Fruit fly (Drosophila melanogaster) whole organism, embryonic: ENCODE measurements around the gene CG42538.

Experiments
- Abd-B ChIP-seq: fragments of 200-800 bp; sonication (Bioruptor generic); optimal IDR thresholded peaks from 2 replicates; lab custom pipeline; 2018; ENCODE audit warnings: missing biosample characterization, mild to moderate bottlenecking, missing genetic modification characterization, moderate library complexity
- Aef1 ChIP-seq: fragments of 200-800 bp; sonication (Bioruptor generic); IDR thresholded peaks from 3 replicates; pipeline ENCODE4 v1.3.6; 2022; ENCODE audit warnings: missing biosample characterization, missing genetic modification characterization
- Antp ChIP-seq: fragments of 200-800 bp; sonication (Bioruptor generic); optimal IDR thresholded peaks from 3 replicates; lab custom pipeline; 2016; ENCODE audit warnings: missing biosample characterization, missing genetic modification characterization
- CG10209 ChIP-seq: fragments of 200-800 bp; sonication (Bioruptor generic); optimal IDR thresholded peaks from 3 replicates; lab custom pipeline; 2017; ENCODE audit warnings: missing biosample characterization, mild to moderate bottlenecking, missing genetic modification characterization, missing genetic modification reagents
- CG10979 ChIP-seq: fragments of 200-800 bp; sonication (Bioruptor generic); optimal IDR thresholded peaks from 2 replicates; lab custom pipeline; 2018; ENCODE audit warnings: missing biosample characterization, mild to moderate bottlenecking, missing genetic modification characterization, moderate library complexity
- CG12104 ChIP-seq: fragments of 200-800 bp; sonication (Bioruptor generic); optimal IDR thresholded peaks from 3 replicates; lab custom pipeline; 2016; ENCODE audit warnings: missing biosample characterization, missing genetic modification characterization
- CG12769 ChIP-seq: fragments of 200-800 bp; sonication (Bioruptor generic); optimal IDR thresholded peaks from 2 replicates; lab custom pipeline; 2019; ENCODE audit warnings: missing biosample characterization, mild to moderate bottlenecking, missing genetic modification characterization, moderate library complexity
- CG13123 ChIP-seq: fragments of 200-800 bp; sonication (Bioruptor generic); optimal IDR thresholded peaks from 2 replicates; lab custom pipeline; 2016; ENCODE audit warnings: missing biosample characterization, missing genetic modification characterization
- CG13624 ChIP-seq: fragments of 200-800 bp; sonication (Bioruptor generic); optimal IDR thresholded peaks from 2 replicates; lab custom pipeline; 2016; ENCODE audit warnings: missing biosample characterization, missing genetic modification characterization
- CG1603 ChIP-seq: fragments of 200-800 bp; sonication (Bioruptor generic); optimal IDR thresholded peaks from 2 replicates; lab custom pipeline; 2019; ENCODE audit warnings: missing biosample characterization, mild to moderate bottlenecking, missing genetic modification characterization, moderate library complexity
- CG1647 ChIP-seq: fragments of 200-800 bp; sonication (Bioruptor generic); optimal IDR thresholded peaks from 3 replicates; lab custom pipeline; 2016; ENCODE audit warnings: missing biosample characterization, missing genetic modification characterization
- CG16779 ChIP-seq: fragments of 200-800 bp; sonication (Bioruptor generic); IDR thresholded peaks from 2 replicates; pipeline ENCODE4 v1.3.6; 2022; ENCODE audit warnings: missing biosample characterization, missing genetic modification characterization
- CG17612 ChIP-seq: fragments of 200-800 bp; sonication (Bioruptor generic); IDR thresholded peaks from 2 replicates; pipeline ENCODE4 v1.3.6; 2022; ENCODE audit warnings: missing biosample characterization, missing genetic modification characterization
- CG31441 ChIP-seq: fragments of 200-800 bp; sonication (Bioruptor generic); IDR thresholded peaks from 2 replicates; pipeline ENCODE4 v1.3.6; 2022; ENCODE audit warnings: missing biosample characterization, missing genetic modification characterization
- CG32532 ChIP-seq: fragments of 200-800 bp; sonication (Bioruptor generic); IDR thresholded peaks from 2 replicates; pipeline ENCODE4 v1.3.6; 2022; ENCODE audit warnings: missing biosample characterization, missing genetic modification characterization
- CG34422 ChIP-seq: fragments of 200-800 bp; sonication (Bioruptor generic); IDR thresholded peaks from 3 replicates; pipeline ENCODE4 v1.3.6; 2022; ENCODE audit warnings: missing biosample characterization, missing genetic modification characterization
- CG3995 ChIP-seq: fragments of 200-800 bp; sonication (Bioruptor generic); optimal IDR thresholded peaks from 3 replicates; lab custom pipeline; 2016; ENCODE audit warnings: missing biosample characterization, missing genetic modification characterization
- CG4282 ChIP-seq: fragments of 200-800 bp; sonication (Bioruptor generic); optimal IDR thresholded peaks from 2 replicates; lab custom pipeline; 2016; ENCODE audit warnings: missing biosample characterization, missing genetic modification characterization
- CG4730 ChIP-seq: fragments of 200-800 bp; sonication (Bioruptor generic); IDR thresholded peaks from 2 replicates; pipeline ENCODE4 v1.3.6; 2022; ENCODE audit warnings: missing biosample characterization, missing genetic modification characterization
- CG7786 ChIP-seq: fragments of 200-800 bp; sonication (Bioruptor generic); optimal IDR thresholded peaks from 2 replicates; lab custom pipeline; 2016; ENCODE audit warnings: missing biosample characterization, missing genetic modification characterization
- CG7963 ChIP-seq: fragments of 200-800 bp; sonication (Bioruptor generic); IDR thresholded peaks from 3 replicates; pipeline ENCODE4 v1.3.6; 2022; ENCODE audit warnings: missing biosample characterization, missing genetic modification characterization; ENCODE audit not compliant: partially characterized antibody
- CG8089 ChIP-seq: fragments of 200-800 bp; sonication (Bioruptor generic); optimal IDR thresholded peaks from 3 replicates; lab custom pipeline; 2016; ENCODE audit warnings: missing biosample characterization, missing genetic modification characterization
- CG9932 ChIP-seq: fragments of 200-800 bp; sonication (Bioruptor generic); IDR thresholded peaks from 2 replicates; pipeline ENCODE4 v1.3.6; 2022; ENCODE audit warnings: missing biosample characterization, missing genetic modification characterization
- Dek ChIP-seq: fragments of 200-800 bp; sonication (Bioruptor generic); optimal IDR thresholded peaks from 3 replicates; lab custom pipeline; 2019; ENCODE audit warnings: missing biosample characterization, mild to moderate bottlenecking, missing genetic modification characterization, moderate library complexity
- Dfd ChIP-seq, 2 experiments: fragments of >200 bp; optimal IDR thresholded peaks; 2 replicates each; lab custom pipeline; 2017; ENCODE audit warnings: missing biosample characterization in 2 of 2, missing genetic modification characterization in 2 of 2
- Dll ChIP-seq: fragments of 200-800 bp; sonication (Bioruptor generic); IDR thresholded peaks from 4 replicates; pipeline ENCODE4 v1.3.6; 2022; ENCODE audit warnings: missing biosample characterization, missing genetic modification characterization; ENCODE audit not compliant: partially characterized antibody
- Ets97D ChIP-seq: fragments of 200-800 bp; sonication (Bioruptor generic); optimal IDR thresholded peaks from 3 replicates; lab custom pipeline; 2016; ENCODE audit warnings: missing biosample characterization, missing genetic modification characterization
- Med ChIP-seq: fragments of 200-800 bp; sonication (Bioruptor generic); peaks from one replicate; lab custom pipeline; 2016; ENCODE audit warnings: missing biosample characterization, missing genetic modification characterization, mild to moderate bottlenecking, inconsistent platforms, moderate library complexity
- NfI ChIP-seq: fragments of 200-800 bp; sonication (Bioruptor generic); optimal IDR thresholded peaks from 3 replicates; lab custom pipeline; 2018; ENCODE audit warnings: missing biosample characterization, mild to moderate bottlenecking, missing genetic modification characterization, moderate library complexity
- Optix ChIP-seq: fragments of 200-800 bp; sonication (Bioruptor generic); IDR thresholded peaks from 3 replicates; pipeline ENCODE4 v1.3.6; 2022; ENCODE audit warnings: missing biosample characterization, missing genetic modification characterization
- Side ChIP-seq: fragments of 200-800 bp; sonication (Bioruptor generic); optimal IDR thresholded peaks from 2 replicates; lab custom pipeline; 2016; ENCODE audit warnings: missing biosample characterization, missing genetic modification characterization
- Spps ChIP-seq: fragments of 200-800 bp; sonication (Bioruptor generic); optimal IDR thresholded peaks from 2 replicates; lab custom pipeline; 2018; ENCODE audit warnings: missing biosample characterization, mild to moderate bottlenecking, missing genetic modification characterization
- ab ChIP-seq: fragments of 200-800 bp; sonication (Bioruptor generic); optimal IDR thresholded peaks from 2 replicates; lab custom pipeline; 2016; ENCODE audit warnings: missing biosample characterization, missing genetic modification characterization
- al ChIP-seq: fragments of 200-800 bp; sonication (Bioruptor generic); IDR thresholded peaks from 2 replicates; pipeline ENCODE4 v1.3.6; 2022; ENCODE audit warnings: missing biosample characterization, missing genetic modification characterization
- chinmo ChIP-seq: fragments of 200-800 bp; sonication (Bioruptor generic); IDR thresholded peaks from 4 replicates; pipeline ENCODE4 v1.3.6; 2022; ENCODE audit warnings: missing biosample characterization, missing genetic modification characterization; ENCODE audit not compliant: partially characterized antibody
- cwo ChIP-seq: fragments of 200-800 bp; sonication (Bioruptor generic); optimal IDR thresholded peaks from 3 replicates; lab custom pipeline; 2017; ENCODE audit warnings: missing biosample characterization, missing genetic modification characterization, mild to moderate bottlenecking, moderate library complexity, missing genetic modification reagents
- eyg ChIP-seq: fragments of 200-800 bp; sonication (Bioruptor generic); optimal IDR thresholded peaks from 3 replicates; lab custom pipeline; 2016; ENCODE audit warnings: missing biosample characterization, missing genetic modification characterization
- fd3F ChIP-seq: fragments of 200-800 bp; sonication (Bioruptor generic); optimal IDR thresholded peaks from 2 replicates; lab custom pipeline; 2018; ENCODE audit warnings: missing biosample characterization, mild to moderate bottlenecking, missing genetic modification characterization, moderate library complexity
- fru ChIP-seq: fragments of >200 bp; optimal IDR thresholded peaks from 2 replicates; lab custom pipeline; 2017
- gcm2 ChIP-seq: fragments of 200-800 bp; sonication (Bioruptor generic); optimal IDR thresholded peaks from 2 replicates; lab custom pipeline; 2016; ENCODE audit warnings: missing biosample characterization, missing genetic modification characterization
- gsb-n ChIP-seq: fragments of 200-800 bp; sonication (Bioruptor generic); optimal IDR thresholded peaks from 3 replicates; lab custom pipeline; 2018; ENCODE audit warnings: missing biosample characterization, mild to moderate bottlenecking, missing genetic modification characterization
- ind ChIP-seq: fragments of 200-800 bp; sonication (Bioruptor generic); optimal IDR thresholded peaks from 3 replicates; lab custom pipeline; 2016; ENCODE audit warnings: missing biosample characterization, missing genetic modification characterization
- lilli ChIP-seq: fragments of 200-800 bp; sonication (Bioruptor generic); optimal IDR thresholded peaks from 3 replicates; lab custom pipeline; 2016; ENCODE audit warnings: missing biosample characterization, missing genetic modification characterization
- lmd ChIP-seq: fragments of 200-800 bp; sonication (Bioruptor generic); IDR thresholded peaks from 2 replicates; pipeline ENCODE4 v1.3.6; 2022; ENCODE audit warnings: missing biosample characterization, missing genetic modification characterization
- nerfin-1 ChIP-seq: fragments of 200-800 bp; sonication (Bioruptor generic); optimal IDR thresholded peaks from 3 replicates; lab custom pipeline; 2019; ENCODE audit warnings: missing biosample characterization, mild to moderate bottlenecking, missing genetic modification characterization, moderate library complexity
- nerfin-2 ChIP-seq: fragments of 200-800 bp; sonication (Bioruptor generic); IDR thresholded peaks from 2 replicates; pipeline ENCODE4 v1.3.6; 2022; ENCODE audit warnings: missing biosample characterization, missing genetic modification characterization; ENCODE audit not compliant: partially characterized antibody
- nmo ChIP-seq: fragments of 200-800 bp; sonication (Bioruptor generic); optimal IDR thresholded peaks from 2 replicates; lab custom pipeline; 2018; ENCODE audit warnings: missing biosample characterization, mild to moderate bottlenecking, missing genetic modification characterization, moderate library complexity
- pnt ChIP-seq: fragments of 200-800 bp; sonication (Bioruptor generic); optimal IDR thresholded peaks from 3 replicates; lab custom pipeline; 2016; ENCODE audit warnings: missing biosample characterization, missing genetic modification characterization
- shn ChIP-seq: fragments of 200-800 bp; sonication (Bioruptor generic); optimal IDR thresholded peaks from 3 replicates; lab custom pipeline; 2016; ENCODE audit warnings: missing biosample characterization, missing genetic modification characterization
- sim ChIP-seq: fragments of 200-800 bp; sonication (Bioruptor generic); IDR thresholded peaks from 2 replicates; pipeline ENCODE4 v1.3.6; 2022; ENCODE audit warnings: missing biosample characterization, missing genetic modification characterization
- ssp ChIP-seq: fragments of 200-800 bp; sonication (Bioruptor generic); IDR thresholded peaks from 2 replicates; pipeline ENCODE4 v1.3.6; 2022; ENCODE audit warnings: missing biosample characterization, missing genetic modification characterization
- toy ChIP-seq: fragments of 200-800 bp; sonication (Bioruptor generic); IDR thresholded peaks from 2 replicates; pipeline ENCODE4 v1.3.6; 2022; ENCODE audit warnings: missing biosample characterization, missing genetic modification characterization
- tx ChIP-seq: fragments of 200-800 bp; sonication (Bioruptor generic); optimal IDR thresholded peaks from 2 replicates; lab custom pipeline; 2016; ENCODE audit warnings: missing biosample characterization, missing genetic modification characterization

The CG42538 gene

dm6 chr3L:16054095-16054494 is 19.8 kb downstream of the CG42538 start (continued):
- no peak for TF ChIP-seq eyg (GFP tag; lab: Kevin White, UChicago)
- no peak for TF ChIP-seq Aef1 (GFP tag; lab: Robert Waterston, UW)
- no peak for TF ChIP-seq toy (GFP tag; lab: Robert Waterston, UW)
- TF ChIP-seq Antp (GFP tag; lab: Kevin White, UChicago) = no peak
- no peak for TF ChIP-seq al
- peak; percentile 14 for TF ChIP-seq nerfin-1 (tag; lab: Kevin White, UChicago)
- no peak for TF ChIP-seq ssp (GFP tag; lab: Robert Waterston, UW)
- TF ChIP-seq Med (GFP tag; lab: Kevin White, UChicago) = peak; percentile 79
- peak; percentile 49 for TF ChIP-seq CG10979 (tag; lab: Kevin White, UChicago)
- TF ChIP-seq Optix (GFP tag; lab: Robert Waterston, UW) = 0 out of 3 replicates have a peak, but pooled peaks have one; percentile 18
- no peak for TF ChIP-seq tx (GFP tag; lab: Kevin White, UChicago)
- TF ChIP-seq cwo (GFP tag; lab: Kevin White, UChicago) = peak; percentile 34
- no peak for TF ChIP-seq CG13624
- TF ChIP-seq CG32532 = no peak; the same call in none of the 2 replicates
- no peak for TF ChIP-seq CG3995 (GFP tag; lab: Kevin White, UChicago)
- TF ChIP-seq Abd-B (GFP tag; lab: Kevin White, UChicago) = peak; percentile 13
- TF ChIP-seq gsb-n = no peak
- TF ChIP-seq CG13123 (GFP tag; lab: Kevin White, UChicago) = no peak
- peak; percentile 13 for TF ChIP-seq CG10209 (GFP tag; lab: Kevin White, UChicago)
- no peak for TF ChIP-seq Ets97D (GFP tag; lab: Kevin White, UChicago)
- TF ChIP-seq fru (lab: Kevin White, UChicago) = no peak
- peak; percentile 26 for TF ChIP-seq lilli (GFP tag; lab: Kevin White, UChicago)
- TF ChIP-seq CG4282 (GFP tag; lab: Kevin White, UChicago) = no peak
- no peak for TF ChIP-seq fd3F (GFP tag; lab: Kevin White, UChicago)
- TF ChIP-seq Dek (tag; lab: Kevin White, UChicago) = no peak
- peak; percentile 11 for TF ChIP-seq CG12104 (GFP tag; lab: Kevin White, UChicago)
- TF ChIP-seq lmd (GFP tag; lab: Robert Waterston, UW) = peak; percentile 63
- no peak for TF ChIP-seq CG9932 (GFP tag; lab: Robert Waterston, UW)
- no peak for TF ChIP-seq nerfin-2 (GFP tag; lab: Robert Waterston, UW)
- TF ChIP-seq sim (GFP tag; lab: Robert Waterston, UW) = no peak
- TF ChIP-seq ind (GFP tag; lab: Kevin White, UChicago) = peak; percentile 21
- 0 out of 3 replicates have a peak, but pooled peaks have one; percentile 22 for TF ChIP-seq CG34422
- no peak for TF ChIP-seq Spps (tag; lab: Kevin White, UChicago)
- TF ChIP-seq CG1647 (GFP tag; lab: Kevin White, UChicago) = no peak
- TF ChIP-seq ab (GFP tag; lab: Kevin White, UChicago) = no peak
- TF ChIP-seq pnt (GFP tag; lab: Kevin White, UChicago) = no peak
- no peak for TF ChIP-seq Dfd (GFP tag; optimal IDR thresholded peaks at IDR 0.05; lab: Kevin White, UChicago)
- TF ChIP-seq nmo (GFP tag; lab: Kevin White, UChicago) = peak; percentile 80
- TF ChIP-seq CG16779 (GFP tag; lab: Robert Waterston, UW) = no peak
- TF ChIP-seq CG17612 (GFP tag; lab: Robert Waterston, UW) = no peak
- TF ChIP-seq CG31441 (GFP tag; lab: Robert Waterston, UW) = peak; percentile 75
- TF ChIP-seq shn (GFP tag; lab: Kevin White, UChicago) = no peak
- TF ChIP-seq CG12769 (tag; lab: Kevin White, UChicago) = no peak
- TF ChIP-seq Dll = no peak
- TF ChIP-seq CG8089 (GFP tag; lab: Kevin White, UChicago) = no peak
- no peak for TF ChIP-seq gcm2 (GFP tag; lab: Kevin White, UChicago)
- no peak for TF ChIP-seq chinmo (GFP tag; lab: Robert Waterston, UW)
- no peak for TF ChIP-seq CG1603
- no peak for TF ChIP-seq Side (GFP tag; lab: Kevin White, UChicago)
- TF ChIP-seq CG7786 (GFP tag; lab: Kevin White, UChicago) = no peak
- TF ChIP-seq CG4730 = no peak
- TF ChIP-seq NfI (GFP tag; lab: Kevin White, UChicago) = peak; percentile 19
- TF ChIP-seq CG7963 (GFP tag; lab: Robert Waterston, UW) = no peak
